Fruit fly (Drosophila melanogaster) Kc167 (cell line): ENCODE measurements around the gene MEP-1.

Experiments used
- Myc ChIP-seq: fragments of >200 bp; optimal IDR thresholded peaks from 2 replicates; lab custom pipeline; 2017; ENCODE audit warnings: missing external identifiers
- Sin3A ChIP-seq: fragments of >200 bp; optimal IDR thresholded peaks from 2 replicates; lab custom pipeline; 2018; ENCODE audit warnings: missing external identifiers
- h ChIP-seq: fragments of >200 bp; optimal IDR thresholded peaks from 3 replicates; lab custom pipeline; 2018; ENCODE audit warnings: missing external identifiers
- insv ChIP-seq: fragments of >200 bp; optimal IDR thresholded peaks from 3 replicates; lab custom pipeline; 2018; ENCODE audit warnings: missing external identifiers
- psq ChIP-seq: fragments of >200 bp; optimal IDR thresholded peaks from 2 replicates; lab custom pipeline; 2017; ENCODE audit warnings: missing external identifiers
- ttk ChIP-seq: sonication (Bioruptor generic); optimal IDR thresholded peaks from 2 replicates; lab custom pipeline; 2017; ENCODE audit warnings: missing external identifiers

Gene MEP-1

dm6 chr3L:2588306-2588705, 43.2 kb upstream of the MEP-1 start:
- TF ChIP-seq insv (no peak), ttk (lab: Kevin White, UChicago) (peak; percentile 75)

dm6 chr3L:2589167-2589910, 42.2 kb upstream of the MEP-1 start, which contains the start of gene dos:
Gene dos, plus strand, starts transcription at chr3L:2589414.
- peak; percentile 95 for TF ChIP-seq psq (lab: Kevin White, UChicago)
- no peak for TF ChIP-seq h (lab: Kevin White, UChicago)

dm6 chr3L:2589911-2590763, 41.4 kb upstream of the MEP-1 start:
- no peak for TF ChIP-seq h (lab: Kevin White, UChicago)
- no peak for TF ChIP-seq ttk (lab: Kevin White, UChicago)
- TF ChIP-seq psq (lab: Kevin White, UChicago): no peak
- TF ChIP-seq insv: no peak
- TF ChIP-seq Sin3A (lab: Kevin White, UChicago): no peak
- no peak for TF ChIP-seq Myc

- no peak for TF ChIP-seq ttk (lab: Kevin White, UChicago)
- no peak for TF ChIP-seq Sin3A (lab: Kevin White, UChicago)
- TF ChIP-seq Myc: no peak
- no peak for TF ChIP-seq psq (lab: Kevin White, UChicago)
- TF ChIP-seq insv: no peak
- no peak for TF ChIP-seq h (lab: Kevin White, UChicago)
These were observed 40.7 kb upstream of the MEP-1 start for dm6 chr3L:2590764-2591309.

- TF ChIP-seq insv: no peak
- no peak for TF ChIP-seq psq (lab: Kevin White, UChicago)
- TF ChIP-seq h (lab: Kevin White, UChicago): no peak
- no peak for TF ChIP-seq Myc
- no peak for TF ChIP-seq Sin3A (lab: Kevin White, UChicago)
- TF ChIP-seq ttk (lab: Kevin White, UChicago): no peak
These were observed 36.0 kb upstream of the MEP-1 start, which contains the start of gene CG16984 for dm6 chr3L:2595481-2595880. Gene CG16984, plus strand, starts transcription at chr3L:2595781.

dm6 chr3L:2599214-2599730, 32.2 kb upstream of the MEP-1 start, which contains the start of the genes CG16985 and CG12182:
Gene CG16985, plus strand, starts transcription at chr3L:2599297.
Gene CG12182, minus strand, starts transcription at chr3L:2599579.
- TF ChIP-seq h (lab: Kevin White, UChicago) (no peak), insv (no peak)

- no peak for TF ChIP-seq Sin3A (lab: Kevin White, UChicago)
- TF ChIP-seq psq (lab: Kevin White, UChicago): no peak
- TF ChIP-seq ttk (lab: Kevin White, UChicago): no peak
These were observed 31.4 kb upstream of the MEP-1 start, which contains the start of gene CG16986 for dm6 chr3L:2600144-2600543. Gene CG16986, plus strand, starts transcription at chr3L:2600331.

dm6 chr3L:2608825-2609224, 22.7 kb upstream of the MEP-1 start:
- TF ChIP-seq Myc (no peak), h (lab: Kevin White, UChicago) (no peak), ttk (lab: Kevin White, UChicago) (no peak), psq (lab: Kevin White, UChicago) (no peak), Sin3A (lab: Kevin White, UChicago) (no peak), insv (no peak)

dm6 chr3L:2614222-2614621, 17.3 kb upstream of the MEP-1 start:
- TF ChIP-seq Sin3A (lab: Kevin White, UChicago): no peak
- TF ChIP-seq h (lab: Kevin White, UChicago): no peak
- TF ChIP-seq Myc: no peak
- TF ChIP-seq insv: no peak
- TF ChIP-seq psq (lab: Kevin White, UChicago): no peak
- no peak for TF ChIP-seq ttk (lab: Kevin White, UChicago)

- TF ChIP-seq insv: no peak
- no peak for TF ChIP-seq ttk (lab: Kevin White, UChicago)
- TF ChIP-seq Sin3A (lab: Kevin White, UChicago): no peak
- TF ChIP-seq Myc: no peak
- no peak for TF ChIP-seq h (lab: Kevin White, UChicago)
- TF ChIP-seq psq (lab: Kevin White, UChicago): no peak
These were observed 1.6 kb upstream of the MEP-1 start, which contains the start of gene Pxn for dm6 chr3L:2629964-2630363. Gene Pxn, minus strand, starts transcription at chr3L:2630064.

- no peak for TF ChIP-seq insv
- no peak for TF ChIP-seq h (lab: Kevin White, UChicago)
- TF ChIP-seq Sin3A (lab: Kevin White, UChicago): no peak
- TF ChIP-seq Myc: no peak
- no peak for TF ChIP-seq psq (lab: Kevin White, UChicago)
- TF ChIP-seq ttk (lab: Kevin White, UChicago): no peak
These were observed 690 bp downstream of the MEP-1 start for dm6 chr3L:2632048-2632762.
